Worm (Caenorhabditis elegans): ENCODE measurements around the gene srw-76.

ce11 chrV:16666647-16667046 lies 28.5 kb upstream of the srw-76 start, which contains the start of gene F14F8.14:
- TF ChIP-seq nfya-1 (tag; optimal IDR thresholded peaks at IDR 0.05; ENCODE audit: borderline replicate concordance, insufficient read depth) (no peak), mcd-1 (GFP tag; IDR thresholded peaks at IDR 0.05) (no peak), lin-35 (GFP tag; optimal IDR thresholded peaks at IDR 0.05) (no peak), gei-17 (GFP tag; optimal IDR thresholded peaks at IDR 0.05) (no peak), F33H1.4 (GFP tag; IDR thresholded peaks at IDR 0.05) (no peak), rpc-1 (optimal IDR thresholded peaks at IDR 0.05) (no peak), rpc-1 (tag; optimal IDR thresholded peaks at IDR 0.05) (no peak), zim-3 (tag; optimal IDR thresholded peaks at IDR 0.05) (no peak), unc-130 (GFP tag; optimal IDR thresholded peaks at IDR 0.05) (no peak), egl-18 (GFP tag; IDR thresholded peaks at IDR 0.05) (no peak), ets-4 (GFP tag; optimal IDR thresholded peaks at IDR 0.05) (no peak)
